Worm (Caenorhabditis elegans) whole organism, late embryonic: ENCODE data around the gene Y51B9A.9.

Source experiments
- ceh-24 ChIP-seq: sonication (generic microtip); optimal IDR thresholded peaks from 2 replicates; lab custom pipeline; 2016; ENCODE audit warnings: mild to moderate bottlenecking, missing genetic modification characterization, missing compliant biosample characterization
- ceh-6 ChIP-seq: fragments of 200-800 bp; sonication (Bioruptor generic); optimal IDR thresholded peaks from 2 replicates; lab custom pipeline; 2018; ENCODE audit warnings: mild to moderate bottlenecking, missing genetic modification characterization, missing compliant biosample characterization
- ceh-9 ChIP-seq: sonication (generic microtip); optimal IDR thresholded peaks from 2 replicates; lab custom pipeline; 2016; ENCODE audit warnings: mild to moderate bottlenecking, missing genetic modification characterization, inconsistent platforms, missing compliant biosample characterization
- fkh-10 ChIP-seq: fragments of 150-350 bp; optimal IDR thresholded peaks from 2 replicates; lab custom pipeline; 2014; ENCODE audit warnings: missing biosample characterization, missing genetic modification reagents, missing genetic modification characterization
- nfya-1 ChIP-seq: sonication (generic microtip); optimal IDR thresholded peaks from 2 replicates; lab custom pipeline; 2017; ENCODE audit warnings: missing genetic modification characterization, mild to moderate bottlenecking, missing compliant biosample characterization, antibody characterized with exemption, moderate library complexity
- nhr-11 ChIP-seq: fragments of 150-350 bp; optimal IDR thresholded peaks from 2 replicates; lab custom pipeline; 2014; ENCODE audit warnings: missing biosample characterization, missing genetic modification characterization
- pha-2 ChIP-seq: sonication (generic microtip); optimal IDR thresholded peaks from 2 replicates; lab custom pipeline; 2017; ENCODE audit warnings: mild to moderate bottlenecking, missing genetic modification characterization, missing compliant biosample characterization
- rnt-1 ChIP-seq: sonication (generic microtip); optimal IDR thresholded peaks from 2 replicates; lab custom pipeline; 2016; ENCODE audit warnings: missing genetic modification characterization, missing compliant biosample characterization
- sox-4 ChIP-seq: sonication (generic microtip); optimal IDR thresholded peaks from 2 replicates; lab custom pipeline; 2017; ENCODE audit warnings: mild to moderate bottlenecking, missing genetic modification characterization, inconsistent platforms, missing compliant biosample characterization
- unc-42 ChIP-seq: sonication (generic microtip); optimal IDR thresholded peaks from 2 replicates; lab custom pipeline; 2016; ENCODE audit warnings: missing genotype, missing genetic modification characterization, missing compliant biosample characterization
- unc-55 ChIP-seq: sonication (generic microtip); optimal IDR thresholded peaks from 2 replicates; lab custom pipeline; 2017; ENCODE audit warnings: missing biosample characterization, missing genetic modification reagents, missing genetic modification characterization

DNA sequence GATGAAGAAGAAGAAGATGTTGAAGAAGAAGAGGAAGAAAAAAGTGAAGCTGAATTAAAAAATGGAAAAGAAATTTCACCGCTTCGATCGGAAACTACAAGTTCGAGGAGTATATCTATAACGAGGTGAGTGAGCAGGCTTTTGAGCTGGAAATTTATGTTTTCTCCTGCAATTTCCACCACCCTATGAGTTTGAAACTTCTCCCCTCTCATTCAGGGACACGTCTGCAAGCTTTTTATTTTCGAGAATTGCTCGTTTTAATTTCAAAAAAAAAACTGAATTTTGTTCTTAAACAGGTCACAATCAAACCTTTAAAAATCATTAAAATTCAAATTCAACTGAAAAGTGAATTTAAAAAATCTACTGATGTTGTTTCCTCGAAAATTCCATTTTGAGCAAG is 35.1 kb downstream of the Y51B9A.9 start:
- TF ChIP-seq unc-42 (tag; lab: Kevin White, UChicago) (no peak), fkh-10 (GFP tag; lab: Kevin White, UChicago) (no peak), ceh-9 (tag; lab: Kevin White, UChicago) (no peak), nfya-1 (tag; lab: Kevin White, UChicago) (no peak), ceh-6 (GFP tag; lab: Kevin White, UChicago) (no peak), nhr-11 (no peak), unc-55 (no peak), rnt-1 (tag; lab: Kevin White, UChicago) (no peak), ceh-24 (tag; lab: Kevin White, UChicago) (no peak), pha-2 (tag; lab: Kevin White, UChicago) (no peak), sox-4 (tag; lab: Kevin White, UChicago) (no peak)
